Worm (Caenorhabditis elegans): ENCODE data around the gene B0524.3.

ce11 chrIII:1877189-1877588 is 10.3 kb upstream of the B0524.3 start:
- TF ChIP-seq med-1 (GFP tag; optimal IDR thresholded peaks at IDR 0.05; ENCODE audit: insufficient read depth) = no peak
- TF ChIP-seq T22C8.4 (GFP tag; IDR thresholded peaks at IDR 0.05) = no peak
- TF ChIP-seq flt-1 (GFP tag; IDR thresholded peaks at IDR 0.05) = no peak
- TF ChIP-seq ztf-23 (GFP tag; IDR thresholded peaks at IDR 0.05) = no peak
- TF ChIP-seq klf-2 (GFP tag; conservative IDR thresholded peaks at IDR 0.05) = no peak
